Worm (Caenorhabditis elegans): ENCODE data around the gene R05G6.3.

R05G6.3 gene

DNA sequence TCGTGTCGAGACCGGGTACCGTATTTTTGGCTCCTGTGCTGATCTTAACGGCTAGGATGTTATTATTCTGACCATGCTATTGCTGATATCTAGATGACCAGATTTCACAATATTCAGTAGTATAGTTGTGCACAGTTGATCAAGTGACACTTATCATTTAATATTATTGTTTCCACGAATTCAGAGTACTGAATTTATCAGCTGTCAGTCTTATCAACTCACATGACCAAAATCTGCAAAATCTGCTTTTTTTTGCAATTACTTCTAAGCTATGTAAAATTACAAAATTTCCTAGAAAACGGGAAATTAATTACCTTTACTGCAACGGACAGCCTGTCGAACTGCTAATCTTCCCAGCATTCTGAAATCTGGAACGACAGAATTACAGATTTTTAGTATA is 34.1 kb downstream of the R05G6.3 start, which contains the start of gene pam-1:
TSS of gene pam-1 (minus strand) at position 368 of the 400 bp plus-strand sequence.
- TF ChIP-seq ceh-82 (tag; optimal IDR thresholded peaks at IDR 0.05) (no peak), nhr-71 (tag; optimal IDR thresholded peaks at IDR 0.05) (peak; percentile 23), hlh-4 (tag; optimal IDR thresholded peaks at IDR 0.05) (peak; percentile 87), mef-2 (tag; optimal IDR thresholded peaks at IDR 0.05) (no peak), sup-37 (GFP tag; optimal IDR thresholded peaks at IDR 0.05) (no peak)

DNA sequence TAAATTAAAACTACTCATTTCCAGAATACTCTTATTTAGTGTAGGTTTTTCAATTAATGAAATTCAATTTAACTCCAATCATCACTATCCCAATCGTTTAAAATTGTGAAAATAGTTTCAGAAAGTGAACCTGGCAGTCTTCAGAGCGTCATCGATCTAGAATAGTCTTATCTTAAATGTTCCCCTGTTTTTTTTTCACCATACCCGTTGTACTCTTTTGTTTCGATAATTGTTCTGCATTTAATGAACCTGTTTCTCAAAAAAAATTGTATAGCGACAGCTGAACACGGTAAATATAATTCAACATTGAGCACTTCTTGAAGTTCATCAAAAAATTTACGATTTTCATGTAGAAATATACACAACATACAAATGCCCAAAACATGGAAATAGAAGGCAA is 34.9 kb downstream of the R05G6.3 start:
- no peak for TF ChIP-seq hlh-4 (tag; optimal IDR thresholded peaks at IDR 0.05)
- TF ChIP-seq fkh-8 (tag; optimal IDR thresholded peaks at IDR 0.05): no peak
- TF ChIP-seq sox-4 (tag; optimal IDR thresholded peaks at IDR 0.05): no peak
- TF ChIP-seq lin-15B (tag; optimal IDR thresholded peaks at IDR 0.05): no peak
- no peak for TF ChIP-seq fkh-10 (GFP tag; optimal IDR thresholded peaks at IDR 0.05)
- no peak for TF ChIP-seq nhr-28 (tag; optimal IDR thresholded peaks at IDR 0.05)
- no peak for TF ChIP-seq unc-30 (tag; optimal IDR thresholded peaks at IDR 0.05)
- no peak for TF ChIP-seq dsc-1 (tag; optimal IDR thresholded peaks at IDR 0.05)
- no peak for TF ChIP-seq ces-1 (GFP tag; optimal IDR thresholded peaks at IDR 0.05)
- TF ChIP-seq rnt-1 (tag; optimal IDR thresholded peaks at IDR 0.05): no peak
- TF ChIP-seq unc-130 (tag; optimal IDR thresholded peaks at IDR 0.05): no peak

DNA sequence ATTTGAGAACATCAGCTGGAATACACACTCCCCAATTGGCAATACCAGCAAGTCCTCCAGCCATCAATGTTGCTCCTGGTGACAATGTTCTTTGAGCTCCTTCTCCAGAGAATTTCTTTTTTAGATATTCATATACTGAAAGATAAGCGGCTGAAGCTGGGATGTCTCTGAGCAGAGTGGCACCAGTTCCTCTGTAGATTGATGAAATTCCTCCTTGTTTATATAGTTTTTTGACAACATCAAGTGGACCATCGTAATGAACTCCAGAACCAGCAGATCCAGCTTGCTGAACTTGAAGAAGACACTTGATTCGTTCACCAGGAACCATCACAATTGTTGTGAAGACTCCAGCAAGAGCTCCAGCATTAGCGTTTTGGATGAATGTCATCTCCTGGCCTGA is 35.7 kb downstream of the R05G6.3 start:
- TF ChIP-seq elt-2 (tag; optimal IDR thresholded peaks at IDR 0.05) (no peak), ceh-82 (tag; optimal IDR thresholded peaks at IDR 0.05) (no peak), unc-98 (GFP tag; IDR thresholded peaks at IDR 0.05) (no peak), unc-86 (tag; optimal IDR thresholded peaks at IDR 0.05) (no peak), efl-1 (optimal IDR thresholded peaks at IDR 0.05) (no peak), efl-1 (GFP tag; optimal IDR thresholded peaks at IDR 0.05 in 1 of 2) (no peak), ceh-63 (GFP tag; optimal IDR thresholded peaks at IDR 0.05) (no peak), tlp-1 (tag; optimal IDR thresholded peaks at IDR 0.05) (no peak), lin-14 (GFP tag; optimal IDR thresholded peaks at IDR 0.05) (no peak), dsc-1 (tag; optimal IDR thresholded peaks at IDR 0.05) (no peak), lir-3 (tag; optimal IDR thresholded peaks at IDR 0.05; ENCODE audit: poor library complexity) (no peak)

DNA sequence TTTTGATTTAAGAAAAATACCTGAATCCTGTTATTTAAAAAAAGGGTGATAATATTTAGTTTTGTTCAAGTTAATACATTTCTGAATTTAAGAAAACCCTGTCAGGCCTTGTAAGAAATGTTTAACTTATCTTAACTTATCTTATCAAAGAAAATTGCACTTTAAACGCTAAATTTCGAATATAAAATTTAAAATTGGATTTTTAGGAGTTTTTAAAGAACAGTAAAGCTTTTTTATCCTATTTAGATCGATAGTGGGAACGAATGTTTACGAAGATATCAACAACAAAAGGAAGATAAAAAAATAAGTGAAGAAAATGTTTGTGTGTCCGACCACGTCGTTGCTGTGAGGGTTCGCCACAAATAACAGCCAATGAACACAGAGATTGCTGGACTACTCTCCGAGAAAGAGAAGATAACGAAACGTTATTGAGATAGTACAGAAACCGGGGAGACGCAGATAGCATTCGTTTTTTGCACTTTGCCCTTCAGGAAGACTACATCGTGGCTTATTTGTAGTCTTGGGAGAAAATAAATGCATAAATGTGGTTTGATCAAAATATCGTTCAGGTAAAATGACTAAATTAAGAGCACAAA is 36.7 kb downstream of the R05G6.3 start, which contains the start of gene dif-1:
TSS of gene dif-1 (minus strand) at position 51 of the 596 bp plus-strand sequence.
- TF ChIP-seq egl-27 (tag; optimal IDR thresholded peaks at IDR 0.05) (no peak), lin-39 (tag; optimal IDR thresholded peaks at IDR 0.05) (no peak), F16B12.6 (tag; optimal IDR thresholded peaks at IDR 0.05) (peak; percentile 4), elt-2 (tag; optimal IDR thresholded peaks at IDR 0.05) (peak; percentile 65), rnt-1 (tag; optimal IDR thresholded peaks at IDR 0.05) (peak; percentile 31), unc-30 (tag; optimal IDR thresholded peaks at IDR 0.05) (no peak), lin-35 (GFP tag; optimal IDR thresholded peaks at IDR 0.05) (peak in 1 of 2 experiments; percentile 54), ceh-8 (GFP tag; optimal IDR thresholded peaks at IDR 0.05) (no peak), lin-14 (GFP tag; optimal IDR thresholded peaks at IDR 0.05) (peak; percentile 73), nhr-20 (tag; optimal IDR thresholded peaks at IDR 0.05) (peak; percentile 48), mep-1 (tag; optimal IDR thresholded peaks at IDR 0.05) (peak; percentile 5), lsy-2 (tag; optimal IDR thresholded peaks at IDR 0.05) (peak in 1 of 2 experiments; percentile 26), snu-23 (GFP tag; optimal IDR thresholded peaks at IDR 0.05) (peak; percentile 58), elt-3 (tag; optimal IDR thresholded peaks at IDR 0.05) (peak in 2 of 6 experiments; percentile 23 to 35), efl-1 (optimal IDR thresholded peaks at IDR 0.05) (peak; percentile 4 to 7), efl-1 (GFP tag; optimal IDR thresholded peaks at IDR 0.05 in 1 of 2) (peak in 1 of 2 experiments; percentile 13), nhr-71 (tag; optimal IDR thresholded peaks at IDR 0.05) (peak; percentile 30), nhr-12 (tag; optimal IDR thresholded peaks at IDR 0.05) (no peak), hlh-17 (GFP tag; optimal IDR thresholded peaks at IDR 0.05; ENCODE audit: borderline replicate concordance) (no peak), swsn-7 (tag; optimal IDR thresholded peaks at IDR 0.05) (no peak), blmp-1 (tag; optimal IDR thresholded peaks at IDR 0.05) (peak; percentile 56)

Measured in whole organism, L1 larva.